Worm (Caenorhabditis elegans) whole organism, early embryonic: ENCODE results near the gene T22B2.1.

Experiments used
- B0310.2 ChIP-seq: sonication (generic microtip); optimal IDR thresholded peaks from 2 replicates; lab custom pipeline; 2016; ENCODE audit warnings: mild to moderate bottlenecking, missing genetic modification characterization, missing compliant biosample characterization
- ama-1 ChIP-seq: fragments of 150-350 bp; optimal IDR thresholded peaks from 2 replicates; lab custom pipeline; 2014
- hnd-1 ChIP-seq: sonication (generic microtip); optimal IDR thresholded peaks from 2 replicates; lab custom pipeline; 2016; ENCODE audit warnings: missing genetic modification characterization, missing compliant biosample characterization
- tbx-37 ChIP-seq: fragments of 200-800 bp; sonication (Bioruptor generic); conservative IDR thresholded peaks from 2 replicates; pipeline ENCODE4 v1.3.6; 2022; ENCODE audit warnings: missing genetic modification reagents, missing genetic modification characterization, missing compliant biosample characterization

- TF ChIP-seq B0310.2 (no peak), hnd-1 (tag; lab: Kevin White, UChicago) (no peak), ama-1 (lab: Kevin White, UChicago) (no peak), tbx-37 (GFP tag; lab: Robert Waterston, UW) (peak; percentile 84)
Observed at ce11 chrX:3969353-3969752, 43.5 kb downstream of the T22B2.1 start.
